Fruit fly (Drosophila melanogaster) whole organism, adult: ENCODE data around the gene Proc.

Source experiments
- CG1620 ChIP-seq: fragments of 200-800 bp; sonication (Bioruptor generic); optimal IDR thresholded peaks from 2 replicates; lab custom pipeline; 2016; ENCODE audit warnings: missing biosample characterization, missing genetic modification characterization
- CG5204 ChIP-seq: fragments of 200-800 bp; sonication (Bioruptor generic); optimal IDR thresholded peaks from 2 replicates; lab custom pipeline; 2016; ENCODE audit warnings: missing biosample characterization, missing genetic modification characterization
- CG7045 ChIP-seq: fragments of 200-800 bp; sonication (Bioruptor generic); optimal IDR thresholded peaks from 2 replicates; lab custom pipeline; 2017; ENCODE audit warnings: missing biosample characterization, mild to moderate bottlenecking, missing genetic modification characterization
- kay ChIP-seq: fragments of 200-800 bp; sonication (Bioruptor generic); peaks from one replicate; lab custom pipeline; 2016; ENCODE audit warnings: missing biosample characterization, missing genetic modification characterization, borderline replicate concordance

DNA sequence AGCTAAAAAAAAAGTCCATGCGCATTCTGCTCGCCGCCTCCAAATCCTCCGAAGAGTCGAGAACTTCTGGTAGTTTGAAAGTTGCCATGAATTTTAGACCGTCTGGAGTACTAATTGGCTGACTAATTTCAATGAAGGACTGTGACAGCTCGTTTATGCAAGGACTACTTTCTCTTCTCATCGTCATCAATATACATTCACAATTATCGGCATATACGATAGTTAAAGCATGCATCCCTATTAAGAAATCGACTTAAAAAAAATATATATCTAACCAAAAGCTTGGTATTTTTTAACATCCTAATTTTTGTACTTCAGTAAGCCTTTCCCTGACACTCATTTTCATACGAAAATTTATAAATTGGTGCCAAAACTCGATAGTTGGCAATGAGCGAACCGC is 31.1 kb downstream of the Proc start, which contains the start of gene CG14537:
- TF ChIP-seq kay, result no peak
- no peak for TF ChIP-seq CG5204 (GFP tag; lab: Kevin White, UChicago)
- no peak for TF ChIP-seq CG7045 (GFP tag; lab: Kevin White, UChicago)
- TF ChIP-seq CG1620 (GFP tag; lab: Kevin White, UChicago), result no peak
